Worm (Caenorhabditis elegans) whole organism, L2 larva: ENCODE measurements around the gene tag-325.
"Not testable (repeated sequence)": the region's sequence is repeated elsewhere in the genome, so short reads cannot be mapped to it uniquely, and the experiment has no call there.

ENCODE experiments used
- C34F6.9 ChIP-seq: fragments of 150-350 bp; optimal IDR thresholded peaks from 2 replicates; lab custom pipeline; 2014; ENCODE audit warnings: missing biosample characterization, missing genetic modification characterization
- F13H6.1 ChIP-seq: sonication (generic microtip); optimal IDR thresholded peaks from 2 replicates; lab custom pipeline; 2016; ENCODE audit warnings: missing genetic modification characterization, missing compliant biosample characterization
- R02D3.7 ChIP-seq: fragments of 150-350 bp; optimal IDR thresholded peaks from 2 replicates; lab custom pipeline; 2014; ENCODE audit warnings: missing biosample characterization, missing genetic modification characterization
- Y55F3AM.14 ChIP-seq: fragments of 200-800 bp; sonication (Bioruptor generic); optimal IDR thresholded peaks from 2 replicates; lab custom pipeline; 2018; ENCODE audit warnings: mild to moderate bottlenecking, missing genetic modification characterization, missing compliant biosample characterization
- alr-1 ChIP-seq: fragments of 150-350 bp; optimal IDR thresholded peaks from 2 replicates; lab custom pipeline; 2014; ENCODE audit warnings: missing biosample characterization, missing genetic modification characterization
- blmp-1 ChIP-seq: sonication (generic microtip); optimal IDR thresholded peaks from 2 replicates; lab custom pipeline; 2017; ENCODE audit warnings: missing genetic modification characterization, mild to moderate bottlenecking, missing compliant biosample characterization, antibody characterized with exemption, moderate library complexity; ENCODE audit not compliant: insufficient read depth
- ceh-16 ChIP-seq: fragments of 150-350 bp; optimal IDR thresholded peaks from 2 replicates; lab custom pipeline; 2014; ENCODE audit warnings: missing biosample characterization, missing genetic modification characterization
- crh-2 ChIP-seq: sonication (generic microtip); optimal IDR thresholded peaks from 2 replicates; lab custom pipeline; 2017; ENCODE audit warnings: missing biosample characterization, missing genetic modification characterization
- dmd-4 ChIP-seq: sonication (generic microtip); optimal IDR thresholded peaks from 2 replicates; lab custom pipeline; 2017; ENCODE audit warnings: missing biosample characterization, missing genetic modification characterization
- egl-27 ChIP-seq: sonication (generic microtip); optimal IDR thresholded peaks from 3 replicates; lab custom pipeline; 2017; ENCODE audit warnings: missing biosample characterization, missing genetic modification reagents, missing genetic modification characterization
- elt-1 ChIP-seq: fragments of 150-350 bp; optimal IDR thresholded peaks from 2 replicates; lab custom pipeline; 2014; ENCODE audit warnings: missing biosample characterization, missing genetic modification characterization
- fos-1 ChIP-seq: fragments of 150-350 bp; optimal IDR thresholded peaks from 2 replicates; lab custom pipeline; 2014; ENCODE audit warnings: missing biosample characterization, missing genetic modification characterization
- gmeb-1 ChIP-seq: fragments of 150-350 bp; optimal IDR thresholded peaks from 2 replicates; lab custom pipeline; 2014; ENCODE audit warnings: missing biosample characterization, missing genetic modification characterization
- lin-11 ChIP-seq: fragments of 150-350 bp; sonication (generic microtip); optimal IDR thresholded peaks from 2 replicates; lab custom pipeline; 2014; ENCODE audit warnings: missing biosample characterization, missing genetic modification characterization, inconsistent platforms, mixed read lengths
- lin-39 ChIP-seq: fragments of 150-350 bp; optimal IDR thresholded peaks from 2 replicates; lab custom pipeline; 2014; ENCODE audit warnings: missing biosample characterization, missing genetic modification reagents, missing genetic modification characterization
- mbf-1 ChIP-seq: sonication (generic microtip); optimal IDR thresholded peaks from 2 replicates; lab custom pipeline; 2017; ENCODE audit warnings: missing biosample characterization, missing genetic modification characterization
- nhr-11 ChIP-seq: fragments of 150-350 bp; optimal IDR thresholded peaks from 2 replicates; lab custom pipeline; 2014; ENCODE audit warnings: missing biosample characterization, missing genetic modification characterization
- nhr-21 ChIP-seq: fragments of 150-350 bp; optimal IDR thresholded peaks from 2 replicates; lab custom pipeline; 2014; ENCODE audit warnings: missing biosample characterization, missing genetic modification characterization
- nhr-6 ChIP-seq: fragments of 150-350 bp; optimal IDR thresholded peaks from 2 replicates; lab custom pipeline; 2014; ENCODE audit warnings: missing biosample characterization, missing genetic modification characterization
- nhr-77 ChIP-seq: fragments of 150-350 bp; optimal IDR thresholded peaks from 2 replicates; lab custom pipeline; 2014; ENCODE audit warnings: missing biosample characterization, missing genetic modification characterization
- peb-1 ChIP-seq: fragments of 150-350 bp; optimal IDR thresholded peaks from 2 replicates; lab custom pipeline; 2014; ENCODE audit warnings: missing biosample characterization, missing genetic modification characterization
- sem-4 ChIP-seq: fragments of 150-350 bp; optimal IDR thresholded peaks from 2 replicates; lab custom pipeline; 2014; ENCODE audit warnings: missing biosample characterization, missing genetic modification reagents, missing genetic modification characterization
- sma-3 ChIP-seq: sonication (generic microtip); optimal IDR thresholded peaks from 2 replicates; lab custom pipeline; 2016; ENCODE audit warnings: missing genetic modification reagents, missing genetic modification characterization, missing compliant biosample characterization
- sma-9 ChIP-seq, 2 experiments: fragments of 150-350 bp in 1 of 2; sonication (generic microtip) in 1 of 2; optimal IDR thresholded peaks; 2 replicates each; lab custom pipeline; 2014 to 2016; ENCODE audit warnings: missing genetic modification characterization in 2 of 2, mild to moderate bottlenecking in 1 of 2, missing biosample characterization in 1 of 2, missing compliant biosample characterization in 1 of 2, missing genetic modification reagents in 1 of 2, moderate library complexity in 1 of 2
- snpc-4 ChIP-seq: fragments of 150-350 bp; optimal IDR thresholded peaks from 2 replicates; lab custom pipeline; 2014; ENCODE audit warnings: missing biosample characterization, missing genetic modification characterization
- unc-55 ChIP-seq: fragments of 150-350 bp; sonication (generic microtip); optimal IDR thresholded peaks from 3 replicates; lab custom pipeline; 2014; ENCODE audit warnings: missing biosample characterization, missing genetic modification reagents, missing genetic modification characterization
- unc-62 ChIP-seq: fragments of 150-350 bp; optimal IDR thresholded peaks from 2 replicates; lab custom pipeline; 2014; ENCODE audit warnings: missing biosample characterization, missing genetic modification reagents, missing genetic modification characterization
- zag-1 ChIP-seq: fragments of 150-350 bp; optimal IDR thresholded peaks from 2 replicates; lab custom pipeline; 2014; ENCODE audit warnings: missing biosample characterization, missing genetic modification characterization
- ztf-4 ChIP-seq: fragments of 150-350 bp; optimal IDR thresholded peaks from 2 replicates; lab custom pipeline; 2014; ENCODE audit warnings: missing biosample characterization, missing genetic modification characterization

Gene tag-325

DNA sequence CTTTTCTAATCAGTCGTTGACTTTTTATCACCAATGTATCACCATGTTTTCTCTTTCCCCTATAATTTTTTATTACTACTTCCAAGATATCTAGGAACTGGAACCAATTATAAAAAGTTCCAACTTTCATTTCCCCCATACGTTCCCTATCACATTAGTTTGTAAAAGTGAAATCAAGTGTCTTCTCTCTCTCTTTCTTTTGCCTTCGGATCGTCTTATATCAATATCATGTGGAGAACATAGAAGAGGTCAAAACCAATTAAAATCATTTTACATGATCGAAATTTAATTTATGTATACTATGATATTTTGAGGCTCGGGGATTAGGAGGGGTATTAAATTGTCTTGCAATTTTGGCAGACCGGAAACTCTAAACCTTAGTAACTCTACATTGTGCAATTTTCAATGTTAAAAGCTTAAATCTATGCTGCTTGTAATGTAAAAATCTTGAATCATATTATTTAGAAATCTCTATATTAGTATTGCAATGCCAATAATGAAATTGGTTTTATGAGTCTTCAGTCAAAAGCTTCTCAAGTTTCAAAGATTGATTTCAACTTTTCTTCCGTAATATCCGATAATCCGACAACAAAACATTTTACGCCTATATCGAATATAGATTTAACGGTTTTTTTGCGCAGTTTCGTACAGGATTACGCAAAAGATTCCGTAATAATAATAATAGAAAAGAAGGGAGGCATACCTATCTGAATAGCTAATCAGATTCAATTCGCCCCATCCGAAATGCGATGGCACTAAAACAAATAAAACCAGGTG lies 28.6 kb upstream of the tag-325 start:
- TF ChIP-seq blmp-1 (peak; percentile 26), dmd-4 (no peak), nhr-77 (tag; lab: Kevin White, UChicago) (no peak)
- TF ChIP-seq, all 48 proteins: peak for 1

DNA sequence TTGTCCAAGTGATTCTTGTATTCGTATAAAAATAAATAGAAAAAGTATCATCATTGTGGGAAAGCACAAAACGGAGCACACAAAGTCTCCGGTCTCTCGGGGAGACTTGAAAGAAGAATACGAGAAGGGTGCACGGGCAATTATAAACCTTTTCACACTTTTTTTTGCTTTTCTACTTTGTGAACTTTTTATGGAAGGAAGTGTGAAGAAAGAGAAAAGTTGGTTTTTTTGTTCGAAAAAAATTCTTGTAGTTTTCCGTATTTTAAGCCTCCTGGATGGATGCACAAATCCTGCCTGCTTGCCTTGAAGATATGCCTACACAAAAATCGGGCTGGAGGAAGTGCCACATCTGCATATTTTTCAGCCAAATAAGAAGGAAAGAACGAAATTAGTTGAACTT lies 18.6 kb upstream of the tag-325 start, which contains the start of gene B0393.7:
Gene B0393.7 (minus strand): TSS at position 101 of the 400 bp plus-strand sequence.
- TF ChIP-seq blmp-1 (no peak), egl-27 (tag; lab: Kevin White, UChicago) (no peak), alr-1 (tag; lab: Kevin White, UChicago) (no peak), R02D3.7 (tag; lab: Kevin White, UChicago) (no peak), ceh-16 (tag; lab: Kevin White, UChicago) (no peak), sma-3 (no peak), elt-1 (tag; lab: Kevin White, UChicago) (no peak), lin-39 (no peak), crh-2 (no peak), sem-4 (tag; lab: Kevin White, UChicago) (no peak), nhr-21 (tag; lab: Kevin White, UChicago) (no peak), dmd-4 (no peak), lin-11 (no peak), nhr-11 (tag; lab: Kevin White, UChicago) (no peak), zag-1 (tag; lab: Kevin White, UChicago) (no peak)

DNA sequence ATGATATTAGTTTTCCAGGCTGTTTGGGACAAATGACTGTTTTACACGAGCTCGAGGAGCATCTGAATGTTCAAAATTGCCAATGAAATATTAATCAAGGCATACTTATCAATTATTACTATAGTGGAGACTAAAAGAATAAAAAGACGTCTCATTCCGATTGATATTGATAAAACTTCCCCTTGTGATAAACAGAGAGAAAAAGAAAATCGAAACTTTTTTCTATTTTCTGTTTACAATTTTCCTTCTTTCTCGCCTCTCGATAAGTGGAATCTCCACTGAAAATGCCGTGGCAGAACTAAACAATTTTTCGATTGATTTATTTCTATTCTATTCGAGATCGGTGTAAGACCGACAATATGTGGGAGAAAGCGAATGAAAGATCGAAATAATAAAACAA lies 16.8 kb upstream of the tag-325 start, which contains the start of gene B0393.9:
Gene B0393.9 (minus strand): TSS at position 303 of the 400 bp plus-strand sequence.
- TF ChIP-seq sma-9 (GFP tag; optimal IDR thresholded peaks at IDR 0.05; lab: Kevin White, UChicago) (no peak), sma-9 (tag; optimal IDR thresholded peaks at IDR 0.05; lab: Kevin White, UChicago) (no peak), mbf-1 (no peak), snpc-4 (tag; lab: Kevin White, UChicago) (no peak), C34F6.9 (tag; lab: Kevin White, UChicago) (no peak), fos-1 (tag; lab: Kevin White, UChicago) (peak; percentile 35), Y55F3AM.14 (GFP tag; lab: Kevin White, UChicago) (no peak)
- TF ChIP-seq, all 48 proteins: peak for 1

DNA sequence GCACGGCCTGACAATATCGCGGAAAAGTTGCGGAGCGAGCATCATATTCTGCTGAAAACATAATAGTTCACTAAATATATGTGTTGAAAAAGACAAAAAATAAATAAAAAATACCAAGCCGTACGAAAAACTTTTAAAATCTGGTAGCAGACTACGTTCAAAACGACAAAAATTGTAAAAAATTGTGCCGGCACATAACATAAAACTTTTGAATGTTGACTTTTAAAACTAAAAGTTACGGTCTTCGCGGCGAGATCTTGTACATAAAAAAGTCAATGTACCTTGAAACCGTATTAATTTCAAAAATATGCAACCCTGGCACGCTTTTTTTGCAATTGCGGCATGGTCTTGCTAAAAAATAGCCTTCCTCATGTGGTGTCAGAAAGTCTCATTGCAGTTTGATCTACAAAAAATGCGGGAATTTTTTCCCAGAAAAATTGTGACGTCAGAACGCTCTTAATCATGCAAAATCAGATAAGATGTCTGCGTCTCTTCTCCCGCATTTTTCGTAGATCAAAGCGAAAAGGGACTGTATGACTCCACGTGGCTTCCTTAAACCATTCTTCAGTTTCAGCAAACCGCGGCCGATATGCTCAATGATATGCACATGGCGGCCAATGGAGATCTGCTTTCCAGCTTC lies 14.6 kb upstream of the tag-325 start, which contains the start of the genes gex-5 and C38D4.10:
Gene gex-5 (minus strand): TSS at position 51 of the 640 bp plus-strand sequence.
Gene C38D4.10 (plus strand): TSS at position 590 of the 640 bp plus-strand sequence.
- TF ChIP-seq nhr-6; sem-4 (tag; lab: Kevin White, UChicago); peb-1 (tag; lab: Kevin White, UChicago): not testable (repeated sequence)

DNA sequence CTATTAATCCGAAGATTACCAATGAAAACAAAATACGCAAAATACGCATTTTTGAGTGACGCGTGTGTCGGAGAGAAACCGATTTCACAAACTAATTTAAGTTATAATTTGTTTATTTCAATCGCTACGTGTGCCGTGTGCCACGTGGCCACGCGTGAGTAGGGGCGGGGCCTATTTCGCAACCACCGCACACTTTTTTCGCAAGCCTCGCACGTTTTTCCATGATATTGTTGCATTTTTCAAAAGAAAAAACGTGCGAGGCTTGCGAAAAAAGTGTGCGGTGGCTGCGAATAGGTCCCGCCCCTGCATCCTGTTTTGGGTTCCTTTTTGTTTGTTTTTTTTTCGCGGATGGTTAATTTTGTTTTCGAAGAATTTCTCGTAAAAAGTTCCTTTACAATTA lies 11.5 kb upstream of the tag-325 start, which contains the start of gene enu-3.2:
Gene enu-3.2 (minus strand): TSS at position 105 of the 400 bp plus-strand sequence.
- TF ChIP-seq F13H6.1, ztf-4, peb-1 (tag; lab: Kevin White, UChicago): not testable (repeated sequence)

DNA sequence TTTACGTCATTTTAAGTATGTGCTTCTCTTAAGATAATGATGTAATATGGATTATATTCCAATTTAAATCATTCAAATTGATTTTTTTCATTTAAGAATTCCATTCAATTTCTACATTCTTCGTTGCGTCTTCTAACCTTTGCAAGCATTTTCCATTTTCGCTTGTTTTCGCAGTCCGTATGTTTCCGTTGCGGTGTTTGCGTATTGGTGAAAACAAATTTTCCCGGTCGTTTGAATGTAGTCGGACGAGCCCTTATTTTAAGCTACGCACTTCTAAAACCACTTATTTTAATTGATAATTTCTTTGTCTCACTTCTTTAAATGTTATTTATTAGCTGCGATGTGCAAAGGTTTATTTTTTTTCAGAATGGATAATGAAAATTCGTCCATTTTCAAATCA lies 10.9 kb upstream of the tag-325 start, which contains the start of gene mel-28:
Gene mel-28 (plus strand): TSS at position 367 of the 400 bp plus-strand sequence.
- TF ChIP-seq C34F6.9 (tag; lab: Kevin White, UChicago) (peak; percentile 65), fos-1 (tag; lab: Kevin White, UChicago) (no peak), unc-55 (peak; percentile 16), gmeb-1 (tag; lab: Kevin White, UChicago) (peak; percentile 13), unc-62 (GFP tag; lab: Kevin White, UChicago) (no peak)
